Worm (Caenorhabditis elegans): ENCODE data around the gene fbxa-151.
A peak's percentile ranks its signal among the peaks of the same experiment; 100 is the strongest.

fbxa-151 gene

ce11 chrIII:1218221-1218620 lies 48.5 kb downstream of the fbxa-151 start:
- no peak for TF ChIP-seq hmbx-1 (tag; optimal IDR thresholded peaks at IDR 0.05)
- no peak for TF ChIP-seq tra-4 (tag; optimal IDR thresholded peaks at IDR 0.05)
- peak; percentile 73 for TF ChIP-seq tbx-11 (GFP tag; IDR thresholded peaks at IDR 0.05)
- TF ChIP-seq tbx-37 (GFP tag; conservative IDR thresholded peaks at IDR 0.05), result peak; percentile 40
- TF ChIP-seq ceh-13 (GFP tag; optimal IDR thresholded peaks at IDR 0.05), result peak; percentile 31
- TF ChIP-seq hnd-1 (tag; optimal IDR thresholded peaks at IDR 0.05), result peak; percentile 0
- TF ChIP-seq pes-1 (GFP tag; IDR thresholded peaks at IDR 0.05), result peak; percentile 83
- TF ChIP-seq F13C5.2 (tag; optimal IDR thresholded peaks at IDR 0.05), result peak; percentile 58
- TF ChIP-seq scrt-1 (GFP tag; IDR thresholded peaks at IDR 0.05), result peak; percentile 77
- peak; percentile 57 for TF ChIP-seq B0310.2 (tag; optimal IDR thresholded peaks at IDR 0.05)
- peak; percentile 77 for TF ChIP-seq flt-1 (GFP tag; IDR thresholded peaks at IDR 0.05)
- 0 out of 2 replicates have a peak, but pooled peaks have one; percentile 64 for TF ChIP-seq sea-1 (GFP tag; conservative IDR thresholded peaks at IDR 0.05)
- TF ChIP-seq hmg-4 (GFP tag; optimal IDR thresholded peaks at IDR 0.05), result peak; percentile 12
- TF ChIP-seq ets-7 (tag; optimal IDR thresholded peaks at IDR 0.05), result no peak
- TF ChIP-seq ceh-36 (tag; optimal IDR thresholded peaks at IDR 0.05), result peak; percentile 76
- TF ChIP-seq ama-1 (optimal IDR thresholded peaks at IDR 0.05), result no peak
- TF ChIP-seq aly-1 (tag; optimal IDR thresholded peaks at IDR 0.05), result peak; percentile 73

ce11 chrIII:1216096-1216495 lies 50.6 kb downstream of the fbxa-151 start:
- TF ChIP-seq pes-1 (GFP tag; IDR thresholded peaks at IDR 0.05) (no peak), hmg-4 (GFP tag; optimal IDR thresholded peaks at IDR 0.05) (no peak)
